Fruit fly (Drosophila melanogaster): ENCODE data around the gene CG33310.

The CG33310 gene

dm6 chr2L:15039309-15039772 lies 12.7 kb downstream of the CG33310 start (continued):
- TF ChIP-seq pum (GFP tag; optimal IDR thresholded peaks at IDR 0.05) (peak; percentile 23), CG14860 (GFP tag; IDR thresholded peaks at IDR 0.05; ENCODE audit: partially characterized antibody) (peak; percentile 78), Elba2 (GFP tag; optimal IDR thresholded peaks at IDR 0.05) (peak; percentile 39), Dad (GFP tag; optimal IDR thresholded peaks at IDR 0.05) (peak; percentile 8), chinmo (GFP tag; IDR thresholded peaks at IDR 0.05; ENCODE audit: partially characterized antibody) (peak; percentile 73; the same call in 1 of the 4 replicates), hkb (optimal IDR thresholded peaks at IDR 0.05) (peak; percentile 40), hkb (GFP tag; IDR thresholded peaks at IDR 0.05) (no peak), Hey (tag; optimal IDR thresholded peaks at IDR 0.05) (no peak), slp2 (GFP tag; optimal IDR thresholded peaks at IDR 0.05) (no peak), phol (tag; optimal IDR thresholded peaks at IDR 0.05) (peak; percentile 47), hb (GFP tag; IDR thresholded peaks at IDR 0.05; ENCODE audit: partially characterized antibody) (peak; percentile 86), CG9932 (GFP tag; IDR thresholded peaks at IDR 0.05) (peak; percentile 84), Hmx (GFP tag; optimal IDR thresholded peaks at IDR 0.05) (no peak), B-H2 (GFP tag; optimal IDR thresholded peaks at IDR 0.05) (peak; percentile 79), Eip74EF (GFP tag; optimal IDR thresholded peaks at IDR 0.05) (no peak), Med (GFP tag) (peak; percentile 93), CG7786 (GFP tag; optimal IDR thresholded peaks at IDR 0.05) (peak; percentile 2), Oli (tag; optimal IDR thresholded peaks at IDR 0.05) (no peak), CG4820 (GFP tag; optimal IDR thresholded peaks at IDR 0.05) (no peak), inv (GFP tag; IDR thresholded peaks at IDR 0.05; ENCODE audit: partially characterized antibody) (peak; percentile 84), Gug (GFP tag; IDR thresholded peaks at IDR 0.05) (peak; percentile 42; the same call in 1 of the 4 replicates), lilli (GFP tag; optimal IDR thresholded peaks at IDR 0.05) (peak; percentile 44), CG10267 (tag; optimal IDR thresholded peaks at IDR 0.05) (peak; percentile 92), CG10366 (GFP tag; IDR thresholded peaks at IDR 0.05) (0 out of 2 replicates have a peak, but pooled peaks have one; percentile 15), Dip3 (GFP tag; optimal IDR thresholded peaks at IDR 0.05) (peak; percentile 37), CG34224 (GFP tag; IDR thresholded peaks at IDR 0.05; ENCODE audit: partially characterized antibody) (peak; percentile 75), Doc3 (GFP tag; IDR thresholded peaks at IDR 0.05; ENCODE audit: partially characterized antibody) (peak; percentile 74), corto (GFP tag; optimal IDR thresholded peaks at IDR 0.05) (no peak), sens (GFP tag) (peak; percentile 82), NC2β (GFP tag; optimal IDR thresholded peaks at IDR 0.05) (peak; percentile 13), dpn (GFP tag; optimal IDR thresholded peaks at IDR 0.05) (peak; percentile 10 to 53), Bteb2 (GFP tag; optimal IDR thresholded peaks at IDR 0.05) (no peak), mld (GFP tag; IDR thresholded peaks at IDR 0.05; ENCODE audit: partially characterized antibody) (peak; percentile 85), gt (GFP tag; IDR thresholded peaks at IDR 0.05) (no peak), ac (GFP tag; optimal IDR thresholded peaks at IDR 0.05) (peak; percentile 60), row (GFP tag; IDR thresholded peaks at IDR 0.05) (peak; percentile 82), bcd (GFP tag; optimal IDR thresholded peaks at IDR 0.05) (peak; percentile 55), CG31365 (tag; optimal IDR thresholded peaks at IDR 0.05) (peak; percentile 28), CG17359 (tag; optimal IDR thresholded peaks at IDR 0.05) (no peak), CG1647 (GFP tag; optimal IDR thresholded peaks at IDR 0.05) (peak; percentile 48), HLH4C (GFP tag; IDR thresholded peaks at IDR 0.05; ENCODE audit: partially characterized antibody) (peak; percentile 84), Antp (GFP tag; optimal IDR thresholded peaks at IDR 0.05) (no peak), CG16813 (GFP tag; IDR thresholded peaks at IDR 0.05; ENCODE audit: partially characterized antibody) (peak; percentile 92), zen2 (GFP tag; IDR thresholded peaks at IDR 0.05; ENCODE audit: partially characterized antibody) (peak; percentile 88), CG18764 (GFP tag; optimal IDR thresholded peaks at IDR 0.05) (no peak), ranshi (GFP tag; IDR thresholded peaks at IDR 0.05) (0 out of 2 replicates have a peak, but pooled peaks have one; percentile 47), CG8924 (tag; optimal IDR thresholded peaks at IDR 0.05) (peak; percentile 25), CG33213 (GFP tag; optimal IDR thresholded peaks at IDR 0.05) (peak; percentile 39), cg (GFP tag; optimal IDR thresholded peaks at IDR 0.05) (peak; percentile 55), sqz (GFP tag; optimal IDR thresholded peaks at IDR 0.05) (no peak)
